Fruit fly (Drosophila melanogaster) whole organism, adult: Measurements from ENCODE around the gene C1GalTA.

Source experiments
- CG11617 ChIP-seq: fragments of 200-800 bp; sonication (Bioruptor generic); optimal IDR thresholded peaks from 2 replicates; lab custom pipeline; 2017; ENCODE audit warnings: mild to moderate bottlenecking, missing biosample characterization, missing genetic modification reagents, missing genetic modification characterization
- CG14711 ChIP-seq: fragments of 200-800 bp; sonication (Bioruptor generic); optimal IDR thresholded peaks from 2 replicates; lab custom pipeline; 2018; ENCODE audit warnings: missing biosample characterization, mild to moderate bottlenecking, missing genetic modification characterization, moderate library complexity
- CG5204 ChIP-seq: fragments of 200-800 bp; sonication (Bioruptor generic); optimal IDR thresholded peaks from 2 replicates; lab custom pipeline; 2016; ENCODE audit warnings: missing biosample characterization, missing genetic modification characterization
- Crg-1 ChIP-seq: fragments of 200-800 bp; sonication (Bioruptor generic); optimal IDR thresholded peaks from 2 replicates; lab custom pipeline; 2016; ENCODE audit warnings: missing biosample characterization, missing genetic modification characterization
- Mnt ChIP-seq: fragments of 200-800 bp; sonication (Bioruptor generic); optimal IDR thresholded peaks from 2 replicates; lab custom pipeline; 2016; ENCODE audit warnings: missing biosample characterization, mild to moderate bottlenecking, missing genetic modification characterization
- bab1 ChIP-seq: fragments of 200-800 bp; sonication (Bioruptor generic); optimal IDR thresholded peaks from 3 replicates; lab custom pipeline; 2019; ENCODE audit warnings: missing biosample characterization, mild to moderate bottlenecking, missing genetic modification characterization, moderate library complexity
- tj ChIP-seq: fragments of 200-800 bp; sonication (Bioruptor generic); optimal IDR thresholded peaks from 3 replicates; lab custom pipeline; 2017; ENCODE audit warnings: missing biosample characterization, mild to moderate bottlenecking, missing genetic modification characterization, moderate library complexity

dm6 chr2L:8947989-8948388, 3.0 kb downstream of the C1GalTA start:
- TF ChIP-seq CG11617 = no peak
- TF ChIP-seq bab1 (GFP tag; lab: Kevin White, UChicago) = no peak
- no peak for TF ChIP-seq Crg-1
- TF ChIP-seq CG14711 = no peak
- no peak for TF ChIP-seq tj (GFP tag; lab: Kevin White, UChicago)
- no peak for TF ChIP-seq Mnt
- no peak for TF ChIP-seq CG5204
